Worm (Caenorhabditis elegans) whole organism, early embryonic: ENCODE measurements around the gene C39B5.2.

Source experiments
- aly-1 ChIP-seq: sonication (generic microtip); optimal IDR thresholded peaks from 2 replicates; lab custom pipeline; 2016; ENCODE audit warnings: missing genetic modification characterization, missing compliant biosample characterization
- ama-1 ChIP-seq: fragments of 150-350 bp; optimal IDR thresholded peaks from 2 replicates; lab custom pipeline; 2014
- ceh-36 ChIP-seq: sonication (generic microtip); optimal IDR thresholded peaks from 2 replicates; lab custom pipeline; 2016; ENCODE audit warnings: missing genetic modification characterization, inconsistent platforms, missing compliant biosample characterization

DNA sequence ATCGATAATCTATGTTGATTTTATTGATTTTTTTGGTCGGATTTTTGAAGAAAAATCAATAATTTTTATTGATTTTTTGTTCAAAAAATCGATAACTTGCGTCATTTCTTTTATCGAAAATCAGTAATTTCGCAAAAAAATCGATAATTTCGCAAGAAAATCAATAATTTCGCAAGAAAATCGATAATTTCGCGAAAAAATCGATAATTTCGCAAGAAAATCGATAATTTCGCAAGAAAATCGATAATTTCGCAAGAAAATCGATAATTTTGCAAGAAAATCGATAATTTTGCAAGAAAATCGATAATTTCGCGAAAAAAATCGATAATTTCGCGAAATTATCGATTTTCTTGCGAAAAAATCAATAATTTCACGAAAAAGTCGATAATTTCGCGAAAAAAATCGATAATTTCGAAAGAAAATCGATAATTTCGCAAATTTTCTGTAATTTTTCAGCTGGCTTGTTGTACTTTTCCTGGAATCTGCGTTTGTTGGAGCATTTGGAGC is 48.7 kb downstream of the C39B5.2 start:
- TF ChIP-seq ama-1 (lab: Kevin White, UChicago) (no peak), ceh-36 (tag; lab: Kevin White, UChicago) (no peak), aly-1 (tag; lab: Kevin White, UChicago) (no peak)
